Worm (Caenorhabditis elegans): ENCODE data around the gene C06B8.2.
A peak's percentile ranks its signal among the peaks of the same experiment; 100 is the strongest.

Gene C06B8.2

DNA sequence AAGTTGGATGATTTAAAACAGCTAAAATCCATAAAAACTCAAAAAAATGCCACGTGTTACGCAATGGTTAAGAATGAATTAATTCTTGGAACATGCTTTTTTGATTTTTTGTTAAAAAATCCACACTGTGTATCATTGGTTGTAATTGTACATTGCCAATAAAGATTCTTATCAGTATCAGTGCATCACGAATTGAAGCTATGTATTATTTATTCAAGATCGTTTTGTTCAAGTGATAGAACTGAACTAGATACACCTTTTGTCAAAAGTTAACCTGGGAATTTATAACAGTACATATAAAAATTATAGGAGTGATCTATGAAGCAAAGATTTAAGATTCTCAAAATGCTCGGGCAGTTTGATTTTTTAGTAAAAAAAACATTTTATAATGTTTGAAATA, 43.9 kb downstream of the C06B8.2 start:
- TF ChIP-seq dpl-1 (GFP tag; optimal IDR thresholded peaks at IDR 0.05), result no peak
- no peak for TF ChIP-seq ztf-25 (GFP tag; IDR thresholded peaks at IDR 0.05)
- no peak for TF ChIP-seq ztf-3 (GFP tag; optimal IDR thresholded peaks at IDR 0.05)
- TF ChIP-seq let-526 (GFP tag; IDR thresholded peaks at IDR 0.05), result no peak
- no peak for TF ChIP-seq mel-28 (tag; optimal IDR thresholded peaks at IDR 0.05; ENCODE audit: borderline replicate concordance)
- no peak for TF ChIP-seq akir-1 (GFP tag; optimal IDR thresholded peaks at IDR 0.05)
- no peak for TF ChIP-seq hrde-1 (tag; optimal IDR thresholded peaks at IDR 0.05; ENCODE audit: borderline replicate concordance)
- no peak for TF ChIP-seq xnd-1 (tag; optimal IDR thresholded peaks at IDR 0.05)
- TF ChIP-seq zfh-2 (GFP tag; conservative IDR thresholded peaks at IDR 0.05), result no peak
- TF ChIP-seq ZK185.1 (tag; optimal IDR thresholded peaks at IDR 0.05; ENCODE audit: poor library complexity, severe bottlenecking), result no peak
- TF ChIP-seq hlh-12 (tag; optimal IDR thresholded peaks at IDR 0.05), result no peak
- no peak for TF ChIP-seq madf-3 (GFP tag; IDR thresholded peaks at IDR 0.05)
- TF ChIP-seq rec-8 (tag; optimal IDR thresholded peaks at IDR 0.05), result no peak
- no peak for TF ChIP-seq aptf-2 (GFP tag; conservative IDR thresholded peaks at IDR 0.05)
- TF ChIP-seq athp-1 (tag; optimal IDR thresholded peaks at IDR 0.05), result no peak
- no peak for TF ChIP-seq mes-4 (tag; optimal IDR thresholded peaks at IDR 0.05)
- TF ChIP-seq ztf-22 (GFP tag; optimal IDR thresholded peaks at IDR 0.05), result no peak
- no peak for TF ChIP-seq hmg-20 (GFP tag; IDR thresholded peaks at IDR 0.05)
- TF ChIP-seq T07F8.4 (tag; optimal IDR thresholded peaks at IDR 0.05), result no peak
- TF ChIP-seq nhr-27 (tag; optimal IDR thresholded peaks at IDR 0.05), result no peak

DNA sequence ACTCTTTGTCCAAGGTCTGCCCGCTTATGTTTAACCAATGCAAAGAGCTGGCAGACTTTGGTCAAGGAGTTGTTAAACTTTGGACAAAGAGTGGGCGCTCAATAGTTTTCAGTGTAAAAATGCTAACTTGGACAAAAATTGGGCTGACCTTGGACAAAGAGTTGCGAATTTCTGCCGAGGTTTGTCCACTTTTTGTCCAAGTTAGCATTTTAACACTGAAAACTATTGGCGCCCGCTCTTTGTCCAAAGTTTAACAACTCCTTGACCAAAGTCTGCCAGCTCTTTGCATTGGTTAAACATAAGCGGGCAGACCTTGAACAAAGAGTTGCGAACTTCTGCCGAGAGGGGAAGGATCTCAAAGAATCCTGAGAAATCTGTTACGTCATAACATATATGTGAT, 44.9 kb downstream of the C06B8.2 start:
- TF ChIP-seq madf-8 (GFP tag; conservative IDR thresholded peaks at IDR 0.05) (peak; percentile 38; the same call in 1 of the 2 replicates), cebp-2 (GFP tag; IDR thresholded peaks at IDR 0.05) (0 out of 2 replicates have a peak, but pooled peaks have one; percentile 57), hsf-1 (GFP tag; IDR thresholded peaks at IDR 0.05) (peak; percentile 35; the same call in 1 of the 2 replicates), nhr-120 (GFP tag; IDR thresholded peaks at IDR 0.05) (peak; percentile 88; the same call in 1 of the 2 replicates), aptf-2 (GFP tag; conservative IDR thresholded peaks at IDR 0.05) (peak; percentile 18; the same call in 1 of the 2 replicates), egl-18 (GFP tag; IDR thresholded peaks at IDR 0.05) (peak; percentile 72; the same call in 1 of the 2 replicates)

DNA sequence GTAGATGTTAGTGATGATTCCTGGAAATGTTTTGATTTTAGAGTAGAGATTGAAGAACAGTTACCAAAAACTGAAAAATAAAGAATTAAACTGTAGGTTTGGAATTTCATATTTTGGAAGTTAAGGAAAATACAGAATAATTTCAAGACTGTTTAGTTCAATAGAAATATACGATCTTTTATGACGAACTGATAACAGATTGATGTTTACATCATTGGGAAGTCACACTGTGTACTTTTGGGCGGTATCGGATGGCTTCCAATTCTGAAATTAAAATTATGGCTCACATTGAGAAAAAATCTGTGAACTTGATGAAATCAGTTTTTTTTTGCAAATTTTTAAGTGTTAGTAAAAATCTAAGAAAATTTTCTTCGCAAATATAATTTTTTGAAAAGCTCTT, 46.1 kb downstream of the C06B8.2 start, which contains the start of gene T26H5.8:
Gene T26H5.8, minus strand, starts transcription at position 270 of the 400 bp plus-strand sequence.
- TF ChIP-seq ztf-25 (GFP tag; IDR thresholded peaks at IDR 0.05) (no peak), fkh-3 (tag; optimal IDR thresholded peaks at IDR 0.05) (no peak), T07F8.4 (tag; optimal IDR thresholded peaks at IDR 0.05) (no peak), snpc-3.4 (tag; optimal IDR thresholded peaks at IDR 0.05) (no peak), nhr-27 (tag; optimal IDR thresholded peaks at IDR 0.05) (no peak), lsl-1 (GFP tag; optimal IDR thresholded peaks at IDR 0.05) (no peak), die-1 (tag; optimal IDR thresholded peaks at IDR 0.05) (no peak)

DNA sequence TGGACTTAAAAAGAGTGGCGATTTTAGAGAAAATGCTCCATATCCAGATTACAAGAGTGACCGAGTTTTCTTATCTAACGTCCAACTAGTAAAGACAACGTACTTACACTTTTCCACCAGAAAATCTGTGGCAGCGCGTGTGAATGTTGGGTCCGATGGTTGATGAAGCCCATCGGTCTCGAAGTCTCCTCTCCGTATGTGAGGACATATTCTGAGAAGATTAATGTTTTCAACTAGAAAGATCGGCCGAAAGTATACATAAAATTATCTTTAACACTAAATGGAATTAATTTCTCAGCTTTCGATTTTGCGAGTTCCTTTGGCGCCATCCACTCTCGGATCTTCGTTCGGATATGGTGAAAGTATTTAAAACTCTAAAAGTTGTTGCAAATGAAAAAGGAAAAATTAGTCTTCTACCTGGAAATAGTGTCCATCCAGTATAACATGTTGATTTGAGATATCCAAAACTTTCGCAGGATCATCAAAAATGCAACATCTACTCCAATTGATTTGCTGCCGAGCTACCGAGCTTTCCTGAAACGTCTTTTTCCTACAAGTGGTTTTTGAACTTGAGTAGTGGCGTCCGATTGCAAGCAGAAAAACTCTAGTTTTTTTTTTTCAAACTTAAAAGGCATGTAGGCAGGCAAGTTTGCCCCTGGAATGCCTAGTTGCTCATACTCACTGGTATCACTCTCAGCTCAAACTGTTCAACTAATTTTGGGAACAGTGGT, 47.1 kb downstream of the C06B8.2 start:
- 0 out of 2 replicates have a peak, but pooled peaks have one; percentile 66 for TF ChIP-seq lag-1 (GFP tag; IDR thresholded peaks at IDR 0.05)
- TF ChIP-seq F52B5.7 (tag; optimal IDR thresholded peaks at IDR 0.05), result no peak
- TF ChIP-seq nfya-2 (GFP tag; IDR thresholded peaks at IDR 0.05), result 0 out of 2 replicates have a peak, but pooled peaks have one; percentile 35
- peak; percentile 20 for TF ChIP-seq F55B11.4 (tag; optimal IDR thresholded peaks at IDR 0.05; ENCODE audit: borderline replicate concordance, insufficient read depth)
- peak; percentile 63; the same call in 1 of the 2 replicates for TF ChIP-seq ztf-6 (GFP tag; IDR thresholded peaks at IDR 0.05)
- TF ChIP-seq bed-1 (GFP tag; IDR thresholded peaks at IDR 0.05), result 0 out of 2 replicates have a peak, but pooled peaks have one; percentile 12
- TF ChIP-seq aptf-2 (GFP tag; conservative IDR thresholded peaks at IDR 0.05), result 0 out of 2 replicates have a peak, but pooled peaks have one; percentile 61
- no peak for TF ChIP-seq hlh-26 (GFP tag; conservative IDR thresholded peaks at IDR 0.05)
- TF ChIP-seq attf-3 (GFP tag; conservative IDR thresholded peaks at IDR 0.05), result 0 out of 2 replicates have a peak, but pooled peaks have one; percentile 14
- TF ChIP-seq egrh-3 (GFP tag; IDR thresholded peaks at IDR 0.05), result no peak

All from whole organism, young adult.